Worm (Caenorhabditis elegans) whole organism, L4 larva: ENCODE results near the gene F01F1.11.

Experiments
- pha-4 ChIP-seq, 2 experiments: fragments of 150-350 bp in 1 of 2; fragments of 200-800 bp in 1 of 2; sonication (Bioruptor generic) in 1 of 2; IDR thresholded peaks in 1 of 2; optimal IDR thresholded peaks in 1 of 2; 2 replicates each; pipeline versions ENCODE4 v1.3.6 to Lab custom; 2014 to 2022; ENCODE audit warnings: missing genetic modification characterization in 2 of 2, missing genetic modification reagents in 2 of 2, missing biosample characterization in 1 of 2, missing compliant biosample characterization in 1 of 2
- zip-11 ChIP-seq: fragments of 200-800 bp; sonication (Bioruptor generic); IDR thresholded peaks from 2 replicates; pipeline ENCODE4 v1.3.6; 2022; ENCODE audit warnings: missing genetic modification characterization, missing compliant biosample characterization

DNA sequence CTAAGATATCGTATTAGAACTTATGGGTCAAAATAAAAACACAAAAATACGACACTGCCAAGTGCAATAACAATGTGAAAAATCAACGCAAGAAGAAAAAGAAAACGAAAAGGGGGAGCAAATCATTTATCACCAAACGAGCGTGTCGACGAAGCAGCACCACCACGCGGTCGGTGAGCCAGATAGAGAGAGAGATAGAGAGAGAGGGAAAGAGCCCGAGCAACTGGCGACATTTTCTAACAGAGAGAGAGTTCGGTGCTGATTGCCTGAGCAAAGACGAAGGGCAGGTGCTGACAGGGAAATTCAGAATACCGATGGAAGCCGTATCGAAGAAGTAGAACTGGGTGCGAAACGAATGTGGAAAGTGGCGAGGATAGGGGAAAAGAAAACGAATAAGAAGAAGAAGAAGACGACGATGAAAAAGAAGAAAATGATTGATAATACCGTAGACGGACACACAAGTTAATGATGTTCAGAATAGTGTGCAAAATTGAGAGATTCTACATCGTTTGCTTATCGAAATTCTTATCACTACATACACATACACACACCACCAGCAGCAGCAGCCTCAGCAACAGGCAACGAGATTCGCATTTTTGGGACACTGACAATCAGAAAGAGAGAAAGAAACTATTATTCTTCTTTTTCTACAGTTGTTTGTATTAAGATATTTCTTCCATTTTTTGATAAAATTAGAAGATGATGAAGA is 36.4 kb downstream of the F01F1.11 start:
- TF ChIP-seq pha-4 (GFP tag; IDR thresholded peaks at IDR 0.05; lab: Robert Waterston, UW) (no peak), pha-4 (tag; optimal IDR thresholded peaks at IDR 0.05; lab: Kevin White, UChicago) (no peak), zip-11 (no peak)
